Fruit fly (Drosophila melanogaster) whole organism, embryonic: ENCODE data around the gene a10.

Experiments
- CG1024 ChIP-seq: fragments of 200-800 bp; sonication (Bioruptor generic); IDR thresholded peaks from 2 replicates; pipeline ENCODE4 v1.3.6; 2022; ENCODE audit warnings: missing biosample characterization, missing genetic modification characterization
- CG12071 ChIP-seq: fragments of 200-800 bp; sonication (Bioruptor generic); optimal IDR thresholded peaks from 3 replicates; lab custom pipeline; 2018; ENCODE audit warnings: missing biosample characterization, mild to moderate bottlenecking, missing genetic modification characterization
- CG13296 ChIP-seq: fragments of 200-800 bp; sonication (Bioruptor generic); optimal IDR thresholded peaks from 3 replicates; lab custom pipeline; 2018; ENCODE audit warnings: missing biosample characterization, mild to moderate bottlenecking, missing genetic modification characterization
- CG13775 ChIP-seq: fragments of 200-800 bp; sonication (Bioruptor generic); optimal IDR thresholded peaks from 3 replicates; lab custom pipeline; 2017; ENCODE audit warnings: missing biosample characterization, mild to moderate bottlenecking, missing genetic modification characterization
- CG15601 ChIP-seq: fragments of 200-800 bp; sonication (Bioruptor generic); optimal IDR thresholded peaks from 3 replicates; lab custom pipeline; 2019; ENCODE audit warnings: missing biosample characterization, mild to moderate bottlenecking, missing genetic modification characterization, moderate library complexity
- CG15696 ChIP-seq: fragments of 200-800 bp; sonication (Bioruptor generic); optimal IDR thresholded peaks from 2 replicates; lab custom pipeline; 2019; ENCODE audit warnings: missing biosample characterization, mild to moderate bottlenecking, missing genetic modification characterization, moderate library complexity
- CG1647 ChIP-seq: fragments of 200-800 bp; sonication (Bioruptor generic); optimal IDR thresholded peaks from 3 replicates; lab custom pipeline; 2016; ENCODE audit warnings: missing biosample characterization, missing genetic modification characterization
- CG17802 ChIP-seq: fragments of 200-800 bp; sonication (Bioruptor generic); optimal IDR thresholded peaks from 2 replicates; lab custom pipeline; 2018; ENCODE audit warnings: missing biosample characterization, mild to moderate bottlenecking, missing genetic modification characterization, moderate library complexity
- CG1832 ChIP-seq: fragments of 200-800 bp; sonication (Bioruptor generic); optimal IDR thresholded peaks from 2 replicates; lab custom pipeline; 2017; ENCODE audit warnings: missing biosample characterization, mild to moderate bottlenecking, missing genetic modification characterization, inconsistent platforms
- CG2712 ChIP-seq: fragments of 200-800 bp; optimal IDR thresholded peaks from 3 replicates; lab custom pipeline; 2019; ENCODE audit warnings: missing biosample characterization, mild to moderate bottlenecking, missing genetic modification characterization, moderate library complexity
- CG2875 ChIP-seq: fragments of 200-800 bp; sonication (Bioruptor generic); optimal IDR thresholded peaks from 2 replicates; lab custom pipeline; 2017; ENCODE audit warnings: missing biosample characterization, mild to moderate bottlenecking, missing genetic modification characterization, missing genetic modification reagents
- CG31388 ChIP-seq: fragments of 200-800 bp; sonication (Bioruptor generic); optimal IDR thresholded peaks from 2 replicates; lab custom pipeline; 2016; ENCODE audit warnings: missing biosample characterization, missing genetic modification characterization
- CG31441 ChIP-seq: fragments of 200-800 bp; sonication (Bioruptor generic); IDR thresholded peaks from 2 replicates; pipeline ENCODE4 v1.3.6; 2022; ENCODE audit warnings: missing biosample characterization, missing genetic modification characterization
- CG3163 ChIP-seq: fragments of 200-800 bp; sonication (Bioruptor generic); optimal IDR thresholded peaks from 3 replicates; lab custom pipeline; 2016; ENCODE audit warnings: missing biosample characterization, missing genetic modification characterization
- CG4282 ChIP-seq: fragments of 200-800 bp; sonication (Bioruptor generic); optimal IDR thresholded peaks from 2 replicates; lab custom pipeline; 2016; ENCODE audit warnings: missing biosample characterization, missing genetic modification characterization
- CG4617 ChIP-seq: fragments of 200-800 bp; sonication (Bioruptor generic); optimal IDR thresholded peaks from 3 replicates; lab custom pipeline; 2016; ENCODE audit warnings: missing biosample characterization, missing genetic modification characterization, borderline replicate concordance
- CG4730 ChIP-seq: fragments of 200-800 bp; sonication (Bioruptor generic); IDR thresholded peaks from 2 replicates; pipeline ENCODE4 v1.3.6; 2022; ENCODE audit warnings: missing biosample characterization, missing genetic modification characterization
- CG6254 ChIP-seq: fragments of 200-800 bp; sonication (Bioruptor generic); optimal IDR thresholded peaks from 3 replicates; lab custom pipeline; 2017; ENCODE audit warnings: mild to moderate bottlenecking, missing biosample characterization, missing genetic modification reagents, missing genetic modification characterization
- CG6689 ChIP-seq: fragments of 200-800 bp; sonication (Bioruptor generic); IDR thresholded peaks from 2 replicates; pipeline ENCODE4 v1.3.6; 2022; ENCODE audit warnings: missing biosample characterization, missing genetic modification characterization
- CG7357 ChIP-seq: fragments of 200-800 bp; sonication (Bioruptor generic); IDR thresholded peaks from 3 replicates; pipeline ENCODE4 v1.3.6; 2022; ENCODE audit warnings: missing biosample characterization, missing genetic modification characterization
- CG7928 ChIP-seq: fragments of 200-800 bp; sonication (Bioruptor generic); optimal IDR thresholded peaks from 2 replicates; lab custom pipeline; 2017; ENCODE audit warnings: missing biosample characterization, mild to moderate bottlenecking, missing genetic modification characterization
- CG9437 ChIP-seq: fragments of 200-800 bp; sonication (Bioruptor generic); optimal IDR thresholded peaks from 2 replicates; lab custom pipeline; 2018; ENCODE audit warnings: missing biosample characterization, mild to moderate bottlenecking, missing genetic modification characterization
- HLH3B ChIP-seq: fragments of 200-800 bp; sonication (Bioruptor generic); IDR thresholded peaks from 2 replicates; pipeline ENCODE4 v1.3.6; 2022; ENCODE audit warnings: missing biosample characterization, missing genetic modification characterization
- Hand ChIP-seq: fragments of 200-800 bp; sonication (Bioruptor generic); optimal IDR thresholded peaks from 2 replicates; lab custom pipeline; 2017; ENCODE audit warnings: mild to moderate bottlenecking, missing biosample characterization, missing genetic modification reagents, missing genetic modification characterization
- Hmr ChIP-seq: fragments of 200-800 bp; sonication (Bioruptor generic); optimal IDR thresholded peaks from 3 replicates; lab custom pipeline; 2017; ENCODE audit warnings: mild to moderate bottlenecking, missing biosample characterization, missing genetic modification reagents, missing genetic modification characterization
- Mes4 ChIP-seq: fragments of 200-800 bp; sonication (Bioruptor generic); optimal IDR thresholded peaks from 2 replicates; lab custom pipeline; 2016; ENCODE audit warnings: missing biosample characterization, missing genetic modification characterization
- NC2β ChIP-seq: fragments of 200-800 bp; sonication (Bioruptor generic); optimal IDR thresholded peaks from 2 replicates; lab custom pipeline; 2016; ENCODE audit warnings: missing biosample characterization, missing genetic modification characterization
- NFAT ChIP-seq: fragments of 200-800 bp; sonication (Bioruptor generic); IDR thresholded peaks from 2 replicates; pipeline ENCODE4 v1.3.6; 2022; ENCODE audit warnings: missing biosample characterization, missing genetic modification characterization
- Rx ChIP-seq: fragments of 200-800 bp; sonication (Bioruptor generic); IDR thresholded peaks from 2 replicates; pipeline ENCODE4 v1.3.6; 2022; ENCODE audit warnings: missing biosample characterization, missing genetic modification characterization
- Stat92E ChIP-seq, 3 experiments: fragments of >200 bp in 2 of 3; fragments of 200-800 bp in 1 of 3; sonication (Bioruptor generic) in 1 of 3; optimal IDR thresholded peaks; 2 replicates each; lab custom pipeline; 2017 to 2019; ENCODE audit warnings: missing biosample characterization in 3 of 3, missing genetic modification characterization in 3 of 3, mild to moderate bottlenecking in 1 of 3, moderate library complexity in 1 of 3
- Xbp1 ChIP-seq: fragments of 200-800 bp; sonication (Bioruptor generic); optimal IDR thresholded peaks from 3 replicates; lab custom pipeline; 2016; ENCODE audit warnings: missing biosample characterization, mild to moderate bottlenecking, missing genetic modification characterization
- ase ChIP-seq: fragments of 200-800 bp; sonication (Bioruptor generic); IDR thresholded peaks from 3 replicates; pipeline ENCODE4 v1.3.6; 2022; ENCODE audit warnings: missing biosample characterization, missing genetic modification characterization
- bbx ChIP-seq: fragments of 200-800 bp; sonication (Bioruptor generic); IDR thresholded peaks from 2 replicates; pipeline ENCODE4 v1.3.6; 2022; ENCODE audit warnings: missing biosample characterization, missing genetic modification characterization; ENCODE audit not compliant: partially characterized antibody
- cg ChIP-seq: fragments of 200-800 bp; sonication (Bioruptor generic); optimal IDR thresholded peaks from 3 replicates; lab custom pipeline; 2019; ENCODE audit warnings: missing biosample characterization, mild to moderate bottlenecking, missing genetic modification characterization, moderate library complexity
- chm ChIP-seq: fragments of 200-800 bp; sonication (Bioruptor generic); IDR thresholded peaks from 2 replicates; pipeline ENCODE4 v1.3.6; 2022; ENCODE audit warnings: missing biosample characterization, missing genetic modification characterization
- dm ChIP-seq: fragments of 200-800 bp; sonication (Bioruptor generic); optimal IDR thresholded peaks from 3 replicates; lab custom pipeline; 2016; ENCODE audit warnings: missing biosample characterization, missing genetic modification characterization
- fd3F ChIP-seq: fragments of 200-800 bp; sonication (Bioruptor generic); optimal IDR thresholded peaks from 2 replicates; lab custom pipeline; 2018; ENCODE audit warnings: missing biosample characterization, mild to moderate bottlenecking, missing genetic modification characterization, moderate library complexity
- gsb-n ChIP-seq: fragments of 200-800 bp; sonication (Bioruptor generic); optimal IDR thresholded peaks from 3 replicates; lab custom pipeline; 2018; ENCODE audit warnings: missing biosample characterization, mild to moderate bottlenecking, missing genetic modification characterization
- hbn ChIP-seq: fragments of 200-800 bp; sonication (Bioruptor generic); IDR thresholded peaks from 2 replicates; pipeline ENCODE4 v1.3.6; 2022; ENCODE audit warnings: missing biosample characterization, missing genetic modification characterization; ENCODE audit not compliant: partially characterized antibody
- kah ChIP-seq: fragments of 200-800 bp; sonication (Bioruptor generic); optimal IDR thresholded peaks from 2 replicates; lab custom pipeline; 2018; ENCODE audit warnings: missing biosample characterization, mild to moderate bottlenecking, missing genetic modification characterization
- kay ChIP-seq: fragments of 200-800 bp; sonication (Bioruptor generic); optimal IDR thresholded peaks from 2 replicates; lab custom pipeline; 2016; ENCODE audit warnings: missing biosample characterization, missing genetic modification characterization
- lab ChIP-seq: fragments of 200-800 bp; sonication (Bioruptor generic); optimal IDR thresholded peaks from 3 replicates; lab custom pipeline; 2017; ENCODE audit warnings: missing biosample characterization, missing genetic modification characterization, mild to moderate bottlenecking, moderate library complexity, missing genetic modification reagents
- lola ChIP-seq, 3 experiments: fragments of >200 bp in 2 of 3; fragments of 200-800 bp in 1 of 3; sonication (Bioruptor generic) in 1 of 3; optimal IDR thresholded peaks; 2 replicates each; lab custom pipeline; 2017 to 2019; ENCODE audit warnings: missing biosample characterization in 3 of 3, missing genetic modification characterization in 3 of 3, mild to moderate bottlenecking in 1 of 3, moderate library complexity in 1 of 3
- pho ChIP-seq: fragments of 200-800 bp; sonication (Bioruptor generic); optimal IDR thresholded peaks from 2 replicates; lab custom pipeline; 2016; ENCODE audit warnings: missing biosample characterization, missing genetic modification characterization
- unpg ChIP-seq: fragments of 200-800 bp; sonication (Bioruptor generic); optimal IDR thresholded peaks from 3 replicates; lab custom pipeline; 2018; ENCODE audit warnings: missing biosample characterization, mild to moderate bottlenecking, missing genetic modification characterization, moderate library complexity
- vvl ChIP-seq: fragments of 200-800 bp; sonication (Bioruptor generic); IDR thresholded peaks from 2 replicates; pipeline ENCODE4 v1.3.6; 2022; ENCODE audit warnings: missing biosample characterization, missing genetic modification characterization
- zen ChIP-seq: fragments of 200-800 bp; sonication (Bioruptor generic); optimal IDR thresholded peaks from 3 replicates; lab custom pipeline; 2018; ENCODE audit warnings: missing biosample characterization, mild to moderate bottlenecking, missing genetic modification characterization, moderate library complexity

Gene a10

dm6 chr3L:16986062-16987013 lies 37.2 kb downstream of the a10 start (continued):
- peak; percentile 9 for TF ChIP-seq unpg (GFP tag; lab: Kevin White, UChicago)
- TF ChIP-seq CG15601 (tag; lab: Kevin White, UChicago): no peak
- peak in 1 of 3 experiments; percentile 65 for TF ChIP-seq lola (GFP tag; optimal IDR thresholded peaks at IDR 0.05; lab: Kevin White, UChicago)
- peak; percentile 24 for TF ChIP-seq Hmr
- TF ChIP-seq Xbp1 (GFP tag; lab: Kevin White, UChicago): peak; percentile 59
- TF ChIP-seq HLH3B (GFP tag; lab: Robert Waterston, UW): peak; percentile 39; the same call in 1 of the 2 replicates
- peak; percentile 52 for TF ChIP-seq cg
- no peak for TF ChIP-seq CG15696
- TF ChIP-seq CG17802 (tag; lab: Kevin White, UChicago): peak; percentile 19
- peak; percentile 14 for TF ChIP-seq CG1647 (GFP tag; lab: Kevin White, UChicago)
- peak; percentile 38 for TF ChIP-seq kay (GFP tag; lab: Kevin White, UChicago)
- no peak for TF ChIP-seq hbn
- TF ChIP-seq ase (GFP tag; lab: Robert Waterston, UW): peak; percentile 20; the same call in 1 of the 3 replicates
- no peak for TF ChIP-seq CG2875 (GFP tag; lab: Kevin White, UChicago)
- no peak for TF ChIP-seq pho
- no peak for TF ChIP-seq bbx
- peak; percentile 35 for TF ChIP-seq CG13296 (GFP tag; lab: Kevin White, UChicago)
- peak; percentile 40 for TF ChIP-seq CG2712 (tag; lab: Kevin White, UChicago)
- TF ChIP-seq CG4282 (GFP tag; lab: Kevin White, UChicago): no peak
- TF ChIP-seq zen (tag; lab: Kevin White, UChicago): no peak
- peak; percentile 31 for TF ChIP-seq CG12071
- no peak for TF ChIP-seq CG7928 (GFP tag; lab: Kevin White, UChicago)
- TF ChIP-seq chm: 0 out of 2 replicates have a peak, but pooled peaks have one; percentile 50
- TF ChIP-seq Stat92E (GFP tag; optimal IDR thresholded peaks at IDR 0.05; lab: Kevin White, UChicago): no peak
- peak; percentile 49; the same call in 1 of the 2 replicates for TF ChIP-seq CG1024 (GFP tag; lab: Robert Waterston, UW)
- no peak for TF ChIP-seq CG4730
- peak; percentile 51 for TF ChIP-seq lab
- no peak for TF ChIP-seq fd3F (GFP tag; lab: Kevin White, UChicago)
- TF ChIP-seq NFAT: peak; percentile 75
- peak; percentile 41; the same call in 1 of the 2 replicates for TF ChIP-seq vvl (GFP tag; lab: Robert Waterston, UW)
- TF ChIP-seq CG6689 (GFP tag; lab: Robert Waterston, UW): peak; percentile 42
- no peak for TF ChIP-seq dm (GFP tag; lab: Kevin White, UChicago)
- peak; percentile 52 for TF ChIP-seq CG13775
- TF ChIP-seq CG31441: peak; percentile 63
- TF ChIP-seq Rx (GFP tag; lab: Robert Waterston, UW): no peak
- TF ChIP-seq CG6254 (GFP tag; lab: Kevin White, UChicago): peak; percentile 53
- no peak for TF ChIP-seq Mes4 (GFP tag; lab: Kevin White, UChicago)
- TF ChIP-seq CG4617 (GFP tag; lab: Kevin White, UChicago): no peak
- peak; percentile 13 for TF ChIP-seq CG31388 (GFP tag; lab: Kevin White, UChicago)
- TF ChIP-seq CG9437 (GFP tag; lab: Kevin White, UChicago): peak; percentile 80
- TF ChIP-seq Hand: no peak
- no peak for TF ChIP-seq CG1832 (GFP tag; lab: Kevin White, UChicago)
- TF ChIP-seq CG3163 (GFP tag; lab: Kevin White, UChicago): peak; percentile 42
- TF ChIP-seq CG7357: peak; percentile 40; the same call in 1 of the 3 replicates
- TF ChIP-seq NC2β (GFP tag; lab: Kevin White, UChicago): no peak
- TF ChIP-seq kah (GFP tag; lab: Kevin White, UChicago): peak; percentile 44
- TF ChIP-seq gsb-n (tag; lab: Kevin White, UChicago): no peak
